Fruit fly (Drosophila melanogaster) Kc167 (cell line): ENCODE data around the gene CG4789.

ENCODE experiments used
- Sin3A ChIP-seq: fragments of >200 bp; optimal IDR thresholded peaks from 2 replicates; lab custom pipeline; 2018; ENCODE audit warnings: missing external identifiers
- psq ChIP-seq: fragments of >200 bp; optimal IDR thresholded peaks from 2 replicates; lab custom pipeline; 2017; ENCODE audit warnings: missing external identifiers

DNA sequence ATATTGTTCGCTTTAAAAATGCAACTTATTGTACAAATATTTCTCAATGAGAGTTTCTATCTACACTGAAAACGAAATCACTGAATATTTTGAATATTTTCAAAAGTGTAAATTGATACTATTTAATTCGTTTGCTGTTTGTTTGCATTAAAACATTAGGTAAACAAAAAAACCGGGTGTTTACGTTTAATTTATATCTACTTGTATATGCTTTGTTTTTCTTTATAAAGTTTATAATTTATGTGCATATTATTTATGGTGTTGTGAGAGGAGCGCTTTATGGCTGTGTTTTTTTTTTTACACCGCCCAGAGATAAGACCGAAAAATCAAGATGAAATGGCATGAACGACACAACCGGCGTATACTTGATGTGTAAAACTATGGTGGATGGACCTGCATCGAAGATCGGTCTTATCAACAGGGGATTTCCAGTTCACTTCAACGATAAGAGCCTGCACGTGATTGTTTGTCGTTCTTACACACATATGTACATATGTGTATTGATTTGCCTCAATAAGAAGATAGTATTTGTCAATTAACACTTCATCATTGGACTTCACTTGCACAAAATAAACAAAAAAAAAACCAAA, 28.8 kb downstream of the CG4789 start:
- TF ChIP-seq Sin3A (lab: Kevin White, UChicago) (no peak), psq (lab: Kevin White, UChicago) (no peak)
